Fruit fly (Drosophila melanogaster) whole organism, pupa: ENCODE measurements around the gene Smu1.
A peak's percentile ranks its signal among the peaks of the same experiment; 100 is the strongest.

Experiments
- CG10348 ChIP-seq: fragments of 200-800 bp; sonication (Bioruptor generic); IDR thresholded peaks from 2 replicates; pipeline ENCODE4 v1.3.6; 2022; ENCODE audit warnings: missing biosample characterization, missing genetic modification characterization
- CG12605 ChIP-seq: fragments of 200-800 bp; sonication (Bioruptor generic); IDR thresholded peaks from 2 replicates; pipeline ENCODE4 v1.3.6; 2022; ENCODE audit warnings: missing biosample characterization, missing genetic modification characterization
- CG13204 ChIP-seq: fragments of 200-800 bp; sonication (Bioruptor generic); optimal IDR thresholded peaks from 2 replicates; lab custom pipeline; 2018; ENCODE audit warnings: missing biosample characterization, mild to moderate bottlenecking, missing genetic modification characterization, moderate library complexity
- CG14655 ChIP-seq: fragments of 200-800 bp; sonication (Bioruptor generic); optimal IDR thresholded peaks from 3 replicates; lab custom pipeline; 2017; ENCODE audit warnings: mild to moderate bottlenecking, missing biosample characterization, missing genetic modification reagents, missing genetic modification characterization
- CG15710 ChIP-seq: fragments of 200-800 bp; sonication (Bioruptor generic); optimal IDR thresholded peaks from 2 replicates; lab custom pipeline; 2018; ENCODE audit warnings: missing biosample characterization, mild to moderate bottlenecking, missing genetic modification characterization, moderate library complexity
- CG17806 ChIP-seq: fragments of 200-800 bp; sonication (Bioruptor generic); optimal IDR thresholded peaks from 2 replicates; lab custom pipeline; 2018; ENCODE audit warnings: missing biosample characterization, mild to moderate bottlenecking, missing genetic modification characterization, moderate library complexity
- CG32121 ChIP-seq: fragments of 200-800 bp; sonication (Bioruptor generic); IDR thresholded peaks from 2 replicates; pipeline ENCODE4 v1.3.6; 2022; ENCODE audit warnings: missing biosample characterization, missing genetic modification characterization
- CG34367 ChIP-seq: fragments of 200-800 bp; sonication (Bioruptor generic); optimal IDR thresholded peaks from 2 replicates; lab custom pipeline; 2018; ENCODE audit warnings: missing biosample characterization, mild to moderate bottlenecking, missing genetic modification characterization
- CG4496 ChIP-seq: fragments of 200-800 bp; sonication (Bioruptor generic); IDR thresholded peaks from 3 replicates; pipeline ENCODE4 v1.3.6; 2022; ENCODE audit warnings: missing biosample characterization, missing genetic modification characterization
- CG8159 ChIP-seq: fragments of 200-800 bp; sonication (Bioruptor generic); optimal IDR thresholded peaks from 3 replicates; lab custom pipeline; 2018; ENCODE audit warnings: missing biosample characterization, mild to moderate bottlenecking, missing genetic modification characterization, moderate library complexity
- CG8301 ChIP-seq: fragments of 200-800 bp; sonication (Bioruptor generic); optimal IDR thresholded peaks from 2 replicates; lab custom pipeline; 2018; ENCODE audit warnings: missing biosample characterization, mild to moderate bottlenecking, missing genetic modification characterization
- CG9948 ChIP-seq: fragments of 200-800 bp; sonication (Bioruptor generic); optimal IDR thresholded peaks from 2 replicates; lab custom pipeline; 2018; ENCODE audit warnings: missing biosample characterization, mild to moderate bottlenecking, missing genetic modification characterization, moderate library complexity
- D1 ChIP-seq: fragments of 200-800 bp; sonication (Bioruptor generic); optimal IDR thresholded peaks from 2 replicates; lab custom pipeline; 2018; ENCODE audit warnings: missing biosample characterization, mild to moderate bottlenecking, missing genetic modification characterization, moderate library complexity
- EcR ChIP-seq: fragments of 200-800 bp; sonication (Bioruptor generic); optimal IDR thresholded peaks from 3 replicates; lab custom pipeline; 2019; ENCODE audit warnings: missing biosample characterization, missing genetic modification characterization, mild to moderate bottlenecking, moderate library complexity, missing genetic modification reagents
- Ets98B ChIP-seq: fragments of 200-800 bp; sonication (Bioruptor generic); IDR thresholded peaks from 2 replicates; pipeline ENCODE4 v1.3.6; 2022; ENCODE audit warnings: missing biosample characterization, missing genetic modification characterization
- Pif1A ChIP-seq: fragments of 200-800 bp; sonication (Bioruptor generic); optimal IDR thresholded peaks from 3 replicates; lab custom pipeline; 2016; ENCODE audit warnings: missing biosample characterization, missing genetic modification characterization
- Pif1B ChIP-seq: fragments of 200-800 bp; sonication (Bioruptor generic); optimal IDR thresholded peaks from 3 replicates; lab custom pipeline; 2016; ENCODE audit warnings: missing biosample characterization, missing genetic modification characterization
- Snoo ChIP-seq: fragments of 200-800 bp; sonication (Bioruptor generic); optimal IDR thresholded peaks from 3 replicates; lab custom pipeline; 2017; ENCODE audit warnings: missing biosample characterization, mild to moderate bottlenecking, missing genetic modification characterization, inconsistent platforms
- fd96Ca ChIP-seq: fragments of 200-800 bp; sonication (Bioruptor generic); IDR thresholded peaks from 3 replicates; pipeline ENCODE4 v1.3.6; 2022; ENCODE audit warnings: missing biosample characterization, missing genetic modification characterization
- gl ChIP-seq: fragments of 200-800 bp; sonication (Bioruptor generic); optimal IDR thresholded peaks from 2 replicates; lab custom pipeline; 2018; ENCODE audit warnings: missing biosample characterization, mild to moderate bottlenecking, missing genetic modification characterization
- rn ChIP-seq: fragments of 200-800 bp; sonication (Bioruptor generic); IDR thresholded peaks from 2 replicates; pipeline ENCODE4 v1.3.6; 2022; ENCODE audit warnings: missing biosample characterization, missing genetic modification characterization

Smu1 gene

DNA sequence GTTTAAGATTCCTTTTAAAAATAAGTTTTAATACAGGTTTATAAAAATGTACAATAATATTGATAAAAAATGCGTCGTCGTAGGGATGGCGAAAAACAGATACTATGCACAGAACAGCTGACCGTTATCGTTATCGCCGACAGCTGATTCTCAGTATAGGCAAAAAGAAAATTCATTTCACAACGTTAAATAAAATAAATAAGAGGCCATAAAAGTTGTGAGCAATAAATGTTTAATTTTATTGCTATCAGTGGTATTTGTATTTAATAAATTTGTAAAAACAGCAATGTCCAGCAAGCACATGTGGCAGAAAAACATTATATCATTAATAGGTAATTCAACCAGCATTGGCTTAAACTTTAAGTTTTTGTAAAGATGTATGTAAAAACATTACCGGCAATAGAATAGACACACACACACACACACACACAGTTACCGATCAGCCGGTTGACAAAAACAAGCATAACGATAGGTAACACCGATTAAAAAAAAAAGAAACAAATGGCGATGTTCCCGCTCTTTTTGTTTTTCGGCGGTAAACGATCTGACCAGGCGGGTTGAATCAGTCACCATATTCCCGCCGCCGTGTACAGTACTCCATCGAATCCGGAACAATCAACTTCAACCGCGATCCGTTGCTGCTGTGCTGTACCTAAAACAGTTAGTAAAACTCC is at the start of gene Smu1, which contains the start of gene dnk:
Gene Smu1, minus strand, starts transcription at position 462 of the 674 bp plus-strand sequence.
Gene dnk, plus strand, starts transcription at position 133 of the 674 bp plus-strand sequence.
- peak; percentile 23 for TF ChIP-seq CG34367 (tag; lab: Kevin White, UChicago)
- peak; percentile 40 for TF ChIP-seq Pif1A (GFP tag; lab: Kevin White, UChicago)
- no peak for TF ChIP-seq CG10348 (GFP tag; lab: Robert Waterston, UW)
- TF ChIP-seq Pif1B: peak; percentile 27
- TF ChIP-seq CG12605 (GFP tag; lab: Robert Waterston, UW): peak; percentile 59
- no peak for TF ChIP-seq CG14655
- TF ChIP-seq fd96Ca (GFP tag; lab: Robert Waterston, UW): peak; percentile 36; the same call in 1 of the 3 replicates
- TF ChIP-seq, all 21 proteins: peak for 5

DNA sequence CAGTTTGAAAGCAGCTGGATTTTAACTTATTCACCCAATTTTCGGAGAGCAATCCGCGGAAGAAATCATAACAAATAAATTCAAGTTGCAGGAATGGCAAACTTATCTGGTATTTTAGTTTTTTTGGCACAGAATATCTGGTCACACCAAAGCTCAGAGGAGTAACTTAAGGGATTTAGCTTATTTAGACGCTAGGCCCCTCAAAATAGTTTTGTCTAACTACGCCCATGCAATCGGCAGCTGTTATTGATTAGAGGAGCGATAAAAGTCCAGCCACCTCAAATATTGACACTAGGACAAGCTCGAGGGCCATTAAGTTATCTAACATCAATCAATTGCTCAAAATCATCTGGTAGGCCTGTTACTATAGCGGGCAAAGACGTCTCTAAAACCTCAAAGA is 47.6 kb upstream of the Smu1 start, which contains the start of the genes GatA and P5cr:
Gene GatA, minus strand, starts transcription at position 100 of the 400 bp plus-strand sequence.
Gene P5cr, plus strand, starts transcription at position 174 of the 400 bp plus-strand sequence.
- TF ChIP-seq Snoo (tag; lab: Kevin White, UChicago) (peak; percentile 20), CG32121 (peak; percentile 81), rn (peak; percentile 70), CG15710 (tag; lab: Kevin White, UChicago) (peak; percentile 70), CG12605 (GFP tag; lab: Robert Waterston, UW) (peak; percentile 80), CG34367 (tag; lab: Kevin White, UChicago) (peak; percentile 56), CG8301 (tag; lab: Kevin White, UChicago) (peak; percentile 69), CG4496 (peak; percentile 94), gl (tag; lab: Kevin White, UChicago) (peak; percentile 45), Pif1A (GFP tag; lab: Kevin White, UChicago) (no peak), CG14655 (no peak), CG17806 (tag; lab: Kevin White, UChicago) (peak; percentile 71), CG9948 (tag; lab: Kevin White, UChicago) (peak; percentile 59), CG13204 (no peak), CG8159 (tag; lab: Kevin White, UChicago) (no peak), Pif1B (no peak), D1 (tag; lab: Kevin White, UChicago) (no peak), EcR (peak; percentile 82), CG10348 (GFP tag; lab: Robert Waterston, UW) (peak; percentile 64; the same call in 1 of the 2 replicates), fd96Ca (GFP tag; lab: Robert Waterston, UW) (peak; percentile 92), Ets98B (peak; percentile 94)

dm6 chr3R:19027165-19027564 is 46.0 kb upstream of the Smu1 start, which contains the start of gene NP15.6:
TSS of gene NP15.6 (plus strand) at chr3R:19027368.
- TF ChIP-seq CG13204 (no peak), CG4496 (no peak), CG12605 (GFP tag; lab: Robert Waterston, UW) (no peak), CG32121 (no peak), Ets98B (no peak), CG8159 (tag; lab: Kevin White, UChicago) (no peak), CG8301 (tag; lab: Kevin White, UChicago) (no peak), rn (no peak), Snoo (tag; lab: Kevin White, UChicago) (no peak), gl (tag; lab: Kevin White, UChicago) (no peak), Pif1A (GFP tag; lab: Kevin White, UChicago) (no peak), CG17806 (tag; lab: Kevin White, UChicago) (no peak), CG34367 (tag; lab: Kevin White, UChicago) (no peak), D1 (tag; lab: Kevin White, UChicago) (no peak), CG14655 (no peak), EcR (no peak), CG9948 (tag; lab: Kevin White, UChicago) (no peak), Pif1B (no peak)

DNA sequence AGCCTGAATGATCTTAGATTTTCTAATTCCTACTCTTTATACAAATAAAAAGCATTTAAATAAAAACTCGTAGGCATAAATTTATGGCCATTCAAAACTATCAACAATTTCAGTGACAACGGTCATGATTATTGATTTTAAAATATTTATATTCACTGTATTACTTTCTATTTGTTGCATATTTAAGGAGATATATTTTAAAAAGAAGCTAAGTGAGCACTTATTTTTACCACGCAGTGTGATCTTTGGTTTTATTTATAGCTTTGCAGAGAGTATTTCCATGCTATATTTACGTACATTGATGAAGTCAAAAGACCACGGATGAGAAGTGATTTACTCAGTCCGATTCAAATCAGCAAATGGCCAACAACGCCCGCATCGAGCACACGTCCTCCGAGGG is 43.6 kb upstream of the Smu1 start, which contains the start of gene CG14285:
Gene CG14285, plus strand, starts transcription at position 339 of the 400 bp plus-strand sequence.
- no peak for TF ChIP-seq CG8301 (tag; lab: Kevin White, UChicago)
- TF ChIP-seq fd96Ca (GFP tag; lab: Robert Waterston, UW): no peak
- TF ChIP-seq EcR: no peak
- peak; percentile 22; the same call in 1 of the 2 replicates for TF ChIP-seq CG32121
- TF ChIP-seq Ets98B: no peak
- no peak for TF ChIP-seq CG34367 (tag; lab: Kevin White, UChicago)
- no peak for TF ChIP-seq Pif1B
- TF ChIP-seq CG9948 (tag; lab: Kevin White, UChicago): no peak

dm6 chr3R:19023862-19024261 is 42.7 kb upstream of the Smu1 start, which contains the start of the genes CG6005 and CG14286:
TSS of gene CG6005 (minus strand) at chr3R:19024030.
TSS of gene CG14286 (plus strand) at chr3R:19024092.
- TF ChIP-seq CG4496: peak; percentile 70
- peak; percentile 13 for TF ChIP-seq CG15710 (tag; lab: Kevin White, UChicago)
- no peak for TF ChIP-seq CG17806 (tag; lab: Kevin White, UChicago)
- peak; percentile 45 for TF ChIP-seq Ets98B
- no peak for TF ChIP-seq CG10348 (GFP tag; lab: Robert Waterston, UW)
- peak; percentile 32; the same call in 1 of the 2 replicates for TF ChIP-seq CG32121
- no peak for TF ChIP-seq CG8301 (tag; lab: Kevin White, UChicago)
- 0 out of 3 replicates have a peak, but pooled peaks have one; percentile 32 for TF ChIP-seq fd96Ca (GFP tag; lab: Robert Waterston, UW)
